Worm (Caenorhabditis elegans) whole organism, L3 larva: ENCODE measurements around the gene nspb-11.

Experiments used
- R02D3.7 ChIP-seq: fragments of 150-350 bp; optimal IDR thresholded peaks from 2 replicates; lab custom pipeline; 2014; ENCODE audit warnings: missing biosample characterization, missing genetic modification characterization
- ama-1 ChIP-seq: fragments of 150-350 bp; optimal IDR thresholded peaks from 2 replicates; lab custom pipeline; 2018
- fos-1 ChIP-seq: fragments of 150-350 bp; optimal IDR thresholded peaks from 2 replicates; lab custom pipeline; 2014; ENCODE audit warnings: missing biosample characterization, missing genetic modification characterization
- lin-39 ChIP-seq: fragments of 150-350 bp; optimal IDR thresholded peaks from 2 replicates; lab custom pipeline; 2018; ENCODE audit warnings: missing biosample characterization, missing genetic modification reagents, missing genetic modification characterization
- mdl-1 ChIP-seq: fragments of 150-350 bp; optimal IDR thresholded peaks from 2 replicates; lab custom pipeline; 2014; ENCODE audit warnings: missing biosample characterization, missing genetic modification characterization
- mml-1 ChIP-seq: fragments of 150-350 bp; sonication (generic microtip); optimal IDR thresholded peaks from 3 replicates; lab custom pipeline; 2014; ENCODE audit warnings: missing biosample characterization, missing genetic modification characterization
- nhr-11 ChIP-seq: fragments of 150-350 bp; optimal IDR thresholded peaks from 2 replicates; lab custom pipeline; 2014; ENCODE audit warnings: missing biosample characterization, missing genetic modification characterization
- nhr-237 ChIP-seq: fragments of 150-350 bp; optimal IDR thresholded peaks from 2 replicates; lab custom pipeline; 2014; ENCODE audit warnings: missing biosample characterization, missing genetic modification characterization
- nhr-28 ChIP-seq: fragments of 150-350 bp; optimal IDR thresholded peaks from 2 replicates; lab custom pipeline; 2014; ENCODE audit warnings: missing biosample characterization, missing genetic modification characterization
- pha-4 ChIP-seq: fragments of 150-350 bp; optimal IDR thresholded peaks from 2 replicates; lab custom pipeline; 2014; ENCODE audit warnings: missing biosample characterization, missing genetic modification reagents, missing genetic modification characterization
- pqm-1 ChIP-seq: fragments of 150-350 bp; optimal IDR thresholded peaks from 2 replicates; lab custom pipeline; 2017; ENCODE audit warnings: missing biosample characterization, missing genetic modification characterization, inconsistent platforms
- snpc-4 ChIP-seq: fragments of 150-350 bp; optimal IDR thresholded peaks from 2 replicates; lab custom pipeline; 2014; ENCODE audit warnings: missing biosample characterization, missing genetic modification characterization
- ztf-11 ChIP-seq: fragments of 150-350 bp; optimal IDR thresholded peaks from 2 replicates; lab custom pipeline; 2014; ENCODE audit warnings: missing biosample characterization, missing genetic modification characterization

ce11 chrII:12892407-12892806, 14.8 kb upstream of the nspb-11 start:
- TF ChIP-seq fos-1, result no peak
- no peak for TF ChIP-seq ama-1 (lab: Kevin White, UChicago)
- no peak for TF ChIP-seq nhr-237 (tag; lab: Kevin White, UChicago)
- no peak for TF ChIP-seq snpc-4 (tag; lab: Kevin White, UChicago)
- no peak for TF ChIP-seq mdl-1 (tag; lab: Kevin White, UChicago)
- no peak for TF ChIP-seq R02D3.7 (tag; lab: Kevin White, UChicago)
- no peak for TF ChIP-seq pha-4
- TF ChIP-seq lin-39, result no peak
- no peak for TF ChIP-seq ztf-11 (tag; lab: Kevin White, UChicago)
- no peak for TF ChIP-seq mml-1 (tag; lab: Kevin White, UChicago)
- TF ChIP-seq nhr-11 (tag; lab: Kevin White, UChicago), result no peak
- TF ChIP-seq pqm-1 (tag; lab: Kevin White, UChicago), result peak; percentile 18
- TF ChIP-seq nhr-28 (tag; lab: Kevin White, UChicago), result no peak
